Fruit fly (Drosophila melanogaster) whole organism, prepupa: ENCODE data around the gene CG18599.
A peak's percentile ranks its signal among the peaks of the same experiment; 100 is the strongest.

Source experiments
- CG6276 ChIP-seq: fragments of 200-800 bp; sonication (Bioruptor generic); optimal IDR thresholded peaks from 2 replicates; lab custom pipeline; 2017; ENCODE audit warnings: missing biosample characterization, mild to moderate bottlenecking, missing genetic modification characterization
- Ets21C ChIP-seq: fragments of 200-800 bp; sonication (Bioruptor generic); optimal IDR thresholded peaks from 3 replicates; lab custom pipeline; 2016; ENCODE audit warnings: missing biosample characterization, missing genetic modification characterization
- Met ChIP-seq: fragments of 200-800 bp; sonication (Bioruptor generic); optimal IDR thresholded peaks from 3 replicates; lab custom pipeline; 2016; ENCODE audit warnings: missing biosample characterization, missing genetic modification characterization

dm6 chr3R:18295262-18295944, 27.8 kb downstream of the CG18599 start:
- peak; percentile 11 for TF ChIP-seq Met (GFP tag; lab: Kevin White, UChicago)
- no peak for TF ChIP-seq Ets21C (GFP tag; lab: Kevin White, UChicago)
- no peak for TF ChIP-seq CG6276 (GFP tag; lab: Kevin White, UChicago)
